Worm (Caenorhabditis elegans) whole organism, mixed stage, embryonic: ENCODE data around the gene Y57G11C.22.

Experiments
- elt-3 ChIP-seq: fragments of 150-350 bp; optimal IDR thresholded peaks from 2 replicates; lab custom pipeline; 2014; ENCODE audit warnings: missing biosample characterization, missing genetic modification characterization
- nhr-12 ChIP-seq: fragments of 150-350 bp; optimal IDR thresholded peaks from 2 replicates; lab custom pipeline; 2014; ENCODE audit warnings: missing biosample characterization, missing genetic modification characterization
- unc-62 ChIP-seq: fragments of 150-350 bp; optimal IDR thresholded peaks from 2 replicates; lab custom pipeline; 2014; ENCODE audit warnings: missing biosample characterization, missing genetic modification reagents, missing genetic modification characterization
- ztf-11 ChIP-seq: fragments of 150-350 bp; optimal IDR thresholded peaks from 2 replicates; lab custom pipeline; 2014; ENCODE audit warnings: missing biosample characterization, missing genetic modification characterization

ce11 chrIV:14888889-14889664 is 52.1 kb downstream of the Y57G11C.22 start:
- no peak for TF ChIP-seq elt-3 (tag; lab: Kevin White, UChicago)
- no peak for TF ChIP-seq ztf-11
- TF ChIP-seq unc-62 (GFP tag; lab: Kevin White, UChicago): no peak
- TF ChIP-seq nhr-12: no peak
